Worm (Caenorhabditis elegans): Measurements from ENCODE around the gene zchc-1A.

ce11 chrX:5171085-5171484 is 3.1 kb upstream of the zchc-1A start, which contains the start of gene T03G11.10:
- TF ChIP-seq ama-1 (optimal IDR thresholded peaks at IDR 0.05): no peak
- no peak for TF ChIP-seq hmbx-1 (tag; optimal IDR thresholded peaks at IDR 0.05)
- no peak for TF ChIP-seq hnd-1 (tag; optimal IDR thresholded peaks at IDR 0.05)
- TF ChIP-seq pes-1 (GFP tag; IDR thresholded peaks at IDR 0.05): no peak
- TF ChIP-seq ets-7 (tag; optimal IDR thresholded peaks at IDR 0.05): no peak
- TF ChIP-seq aly-1 (tag; optimal IDR thresholded peaks at IDR 0.05): no peak
- TF ChIP-seq F13C5.2 (tag; optimal IDR thresholded peaks at IDR 0.05): no peak
- no peak for TF ChIP-seq ceh-13 (GFP tag; optimal IDR thresholded peaks at IDR 0.05)
- no peak for TF ChIP-seq tbx-11 (GFP tag; IDR thresholded peaks at IDR 0.05)
- TF ChIP-seq flt-1 (GFP tag; IDR thresholded peaks at IDR 0.05): no peak
- no peak for TF ChIP-seq sea-1 (GFP tag; conservative IDR thresholded peaks at IDR 0.05)
- TF ChIP-seq tbx-37 (GFP tag; conservative IDR thresholded peaks at IDR 0.05): no peak
